Fruit fly (Drosophila melanogaster): ENCODE data around the gene Dyro.

Dyro gene

dm6 chr3L:11296150-11296800 lies 556 bp upstream of the Dyro start (continued):
- TF ChIP-seq Lim3 (GFP tag; IDR thresholded peaks at IDR 0.05): no peak
- TF ChIP-seq CG8089 (GFP tag; optimal IDR thresholded peaks at IDR 0.05): peak; percentile 64
- peak; percentile 81 for TF ChIP-seq CG3407 (GFP tag; optimal IDR thresholded peaks at IDR 0.05)
- 0 out of 2 replicates have a peak, but pooled peaks have one; percentile 26 for TF ChIP-seq sim (GFP tag; IDR thresholded peaks at IDR 0.05)
- peak; percentile 61; the same call in 1 of the 3 replicates for TF ChIP-seq Aef1 (GFP tag; IDR thresholded peaks at IDR 0.05)
- peak; percentile 78 for TF ChIP-seq CG9215 (GFP tag; IDR thresholded peaks at IDR 0.05)
- peak; percentile 81 for TF ChIP-seq Hand (GFP tag; optimal IDR thresholded peaks at IDR 0.05)
- peak; percentile 92 for TF ChIP-seq CG15269 (tag; optimal IDR thresholded peaks at IDR 0.05)
- TF ChIP-seq pnt (GFP tag; optimal IDR thresholded peaks at IDR 0.05): peak; percentile 72
- peak; percentile 62; the same call in 1 of the 2 replicates for TF ChIP-seq HLH3B (GFP tag; IDR thresholded peaks at IDR 0.05)
- TF ChIP-seq sd (tag; optimal IDR thresholded peaks at IDR 0.05): peak; percentile 41
- peak; percentile 21 for TF ChIP-seq Sry-β (GFP tag; optimal IDR thresholded peaks at IDR 0.05)
- peak; percentile 41 for TF ChIP-seq CG17568 (GFP tag; optimal IDR thresholded peaks at IDR 0.05)
- peak; percentile 71 for TF ChIP-seq vvl (GFP tag; IDR thresholded peaks at IDR 0.05)
- TF ChIP-seq bowl (GFP tag; IDR thresholded peaks at IDR 0.05): no peak
- TF ChIP-seq Atf3 (GFP tag; optimal IDR thresholded peaks at IDR 0.05): peak; percentile 58
- TF ChIP-seq CG10462 (GFP tag; optimal IDR thresholded peaks at IDR 0.05): peak; percentile 85
- TF ChIP-seq CG7963 (GFP tag; IDR thresholded peaks at IDR 0.05; ENCODE audit: partially characterized antibody): no peak
- peak; percentile 92 for TF ChIP-seq CG13424 (tag; optimal IDR thresholded peaks at IDR 0.05)
- TF ChIP-seq CG8359 (GFP tag; optimal IDR thresholded peaks at IDR 0.05; ENCODE audit: borderline replicate concordance): peak; percentile 77
- no peak for TF ChIP-seq CG34224 (GFP tag; IDR thresholded peaks at IDR 0.05; ENCODE audit: partially characterized antibody)
- peak; percentile 77 for TF ChIP-seq CG12155 (GFP tag; optimal IDR thresholded peaks at IDR 0.05)
- TF ChIP-seq CG8478 (optimal IDR thresholded peaks at IDR 0.05): no peak
- peak; percentile 29 for TF ChIP-seq CG17186 (GFP tag; optimal IDR thresholded peaks at IDR 0.05)
- peak; percentile 71 for TF ChIP-seq CG14014 (GFP tag; IDR thresholded peaks at IDR 0.05)
- peak; percentile 82 for TF ChIP-seq NfI (GFP tag; optimal IDR thresholded peaks at IDR 0.05)
- TF ChIP-seq unc-4 (GFP tag; IDR thresholded peaks at IDR 0.05; ENCODE audit: partially characterized antibody): no peak
- peak; percentile 64 for TF ChIP-seq CG12744 (GFP tag; optimal IDR thresholded peaks at IDR 0.05)
- TF ChIP-seq dati (GFP tag; IDR thresholded peaks at IDR 0.05): no peak
- no peak for TF ChIP-seq Scr (GFP tag; IDR thresholded peaks at IDR 0.05; ENCODE audit: partially characterized antibody)
- TF ChIP-seq Dip3 (GFP tag; optimal IDR thresholded peaks at IDR 0.05): peak; percentile 77
- TF ChIP-seq insv (GFP tag; optimal IDR thresholded peaks at IDR 0.05): peak in 1 of 2 experiments; percentile 57
- TF ChIP-seq da (GFP tag; optimal IDR thresholded peaks at IDR 0.05): no peak
- TF ChIP-seq Jarid2 (GFP tag; optimal IDR thresholded peaks at IDR 0.05): peak; percentile 58
- TF ChIP-seq CG5953 (GFP tag; IDR thresholded peaks at IDR 0.05): peak; percentile 60
- peak; percentile 70 for TF ChIP-seq klu (GFP tag; IDR thresholded peaks at IDR 0.05)
- TF ChIP-seq CG11398 (GFP tag; optimal IDR thresholded peaks at IDR 0.05): peak; percentile 32
- TF ChIP-seq Side (GFP tag; optimal IDR thresholded peaks at IDR 0.05): peak; percentile 53
- TF ChIP-seq fd64A (GFP tag; optimal IDR thresholded peaks at IDR 0.05): peak; percentile 1
- TF ChIP-seq Lhr (GFP tag; optimal IDR thresholded peaks at IDR 0.05): peak; percentile 76
- peak; percentile 86 for TF ChIP-seq CG17359 (tag; optimal IDR thresholded peaks at IDR 0.05)
- TF ChIP-seq Med (GFP tag): peak; percentile 71
- peak; percentile 89 for TF ChIP-seq CG2120 (GFP tag; optimal IDR thresholded peaks at IDR 0.05)
- no peak for TF ChIP-seq CG12071 (GFP tag; optimal IDR thresholded peaks at IDR 0.05)
- peak; percentile 72 for TF ChIP-seq fu2 (GFP tag; optimal IDR thresholded peaks at IDR 0.05)
- TF ChIP-seq CG3065 (GFP tag; optimal IDR thresholded peaks at IDR 0.05): peak; percentile 39
- TF ChIP-seq CG9876 (GFP tag; optimal IDR thresholded peaks at IDR 0.05): peak; percentile 5
- TF ChIP-seq ewg (GFP tag; optimal IDR thresholded peaks at IDR 0.05): peak; percentile 84
- TF ChIP-seq gcm2 (GFP tag; optimal IDR thresholded peaks at IDR 0.05): peak; percentile 75
- peak; percentile 71 for TF ChIP-seq CG33557 (GFP tag; optimal IDR thresholded peaks at IDR 0.05)

Measured in whole organism, embryonic.